Fruit fly (Drosophila melanogaster) S2 (cell line): ENCODE data around the gene CG32281.

Source experiments
- CG8478 ChIP-seq: fragments of >200 bp; optimal IDR thresholded peaks from 2 replicates; lab custom pipeline; 2018
- CTCF ChIP-seq, 2 experiments: fragments of >200 bp; optimal IDR thresholded peaks; 2 replicates each; lab custom pipeline; 2018

- TF ChIP-seq CTCF (optimal IDR thresholded peaks at IDR 0.05; lab: Kevin White, UChicago) (no peak), CG8478 (no peak)
These were observed 36.2 kb downstream of the CG32281 start, which contains the start of gene CG32277 for dm6 chr3L:3205349-3205748.
